Fruit fly (Drosophila melanogaster) whole organism, embryonic: ENCODE data around the gene CG14125.

Experiments
- CG10431 ChIP-seq: fragments of 200-800 bp; sonication (Bioruptor generic); optimal IDR thresholded peaks from 3 replicates; lab custom pipeline; 2018; ENCODE audit warnings: missing biosample characterization, mild to moderate bottlenecking, missing genetic modification characterization
- CG11560 ChIP-seq: fragments of 200-800 bp; sonication (Bioruptor generic); IDR thresholded peaks from 3 replicates; pipeline ENCODE4 v1.3.6; 2022; ENCODE audit warnings: missing biosample characterization, missing genetic modification characterization
- CG11696 ChIP-seq: fragments of 200-800 bp; sonication (Bioruptor generic); IDR thresholded peaks from 2 replicates; pipeline ENCODE4 v1.3.6; 2022; ENCODE audit warnings: missing biosample characterization, missing genetic modification characterization
- CG12071 ChIP-seq: fragments of 200-800 bp; sonication (Bioruptor generic); optimal IDR thresholded peaks from 3 replicates; lab custom pipeline; 2018; ENCODE audit warnings: missing biosample characterization, mild to moderate bottlenecking, missing genetic modification characterization
- CG12219 ChIP-seq: fragments of 200-800 bp; sonication (Bioruptor generic); optimal IDR thresholded peaks from 3 replicates; lab custom pipeline; 2018; ENCODE audit warnings: missing biosample characterization, mild to moderate bottlenecking, missing genetic modification characterization
- CG12299 ChIP-seq: fragments of 200-800 bp; sonication (Bioruptor generic); optimal IDR thresholded peaks from 2 replicates; lab custom pipeline; 2018; ENCODE audit warnings: missing biosample characterization, mild to moderate bottlenecking, missing genetic modification characterization
- CG17612 ChIP-seq: fragments of 200-800 bp; sonication (Bioruptor generic); IDR thresholded peaks from 2 replicates; pipeline ENCODE4 v1.3.6; 2022; ENCODE audit warnings: missing biosample characterization, missing genetic modification characterization
- CG2116 ChIP-seq: fragments of 200-800 bp; sonication (Bioruptor generic); optimal IDR thresholded peaks from 3 replicates; lab custom pipeline; 2018; ENCODE audit warnings: missing biosample characterization, mild to moderate bottlenecking, missing genetic modification characterization
- CG32772 ChIP-seq: fragments of 200-800 bp; sonication (Bioruptor generic); IDR thresholded peaks from 2 replicates; pipeline ENCODE4 v1.3.6; 2022; ENCODE audit warnings: missing biosample characterization, missing genetic modification characterization
- CG33557 ChIP-seq: fragments of 200-800 bp; sonication (Bioruptor generic); optimal IDR thresholded peaks from 2 replicates; lab custom pipeline; 2019; ENCODE audit warnings: missing biosample characterization, mild to moderate bottlenecking, missing genetic modification characterization, moderate library complexity
- CG4617 ChIP-seq: fragments of 200-800 bp; sonication (Bioruptor generic); optimal IDR thresholded peaks from 3 replicates; lab custom pipeline; 2016; ENCODE audit warnings: missing biosample characterization, missing genetic modification characterization, borderline replicate concordance
- CG4820 ChIP-seq: fragments of 200-800 bp; sonication (Bioruptor generic); optimal IDR thresholded peaks from 3 replicates; lab custom pipeline; 2016; ENCODE audit warnings: missing biosample characterization, missing genetic modification characterization
- CG6175 ChIP-seq: fragments of 200-800 bp; sonication (Bioruptor generic); IDR thresholded peaks from 3 replicates; pipeline ENCODE4 v1.3.6; 2022; ENCODE audit warnings: missing biosample characterization, missing genetic modification characterization
- CG7271 ChIP-seq: fragments of 200-800 bp; sonication (Bioruptor generic); optimal IDR thresholded peaks from 2 replicates; lab custom pipeline; 2018; ENCODE audit warnings: missing biosample characterization, mild to moderate bottlenecking, missing genetic modification characterization, moderate library complexity
- CG9215 ChIP-seq: fragments of 200-800 bp; sonication (Bioruptor generic); IDR thresholded peaks from 2 replicates; pipeline ENCODE4 v1.3.6; 2022; ENCODE audit warnings: missing biosample characterization, missing genetic modification characterization
- CG9932 ChIP-seq: fragments of 200-800 bp; sonication (Bioruptor generic); IDR thresholded peaks from 2 replicates; pipeline ENCODE4 v1.3.6; 2022; ENCODE audit warnings: missing biosample characterization, missing genetic modification characterization
- Chrac-16 ChIP-seq: fragments of 200-800 bp; sonication (Bioruptor generic); optimal IDR thresholded peaks from 3 replicates; lab custom pipeline; 2016; ENCODE audit warnings: missing biosample characterization, missing genetic modification characterization
- CkIIα-i1 ChIP-seq: fragments of 200-800 bp; sonication (Bioruptor generic); IDR thresholded peaks from 2 replicates; pipeline ENCODE4 v1.3.6; 2022; ENCODE audit warnings: missing biosample characterization, missing genetic modification characterization
- D ChIP-seq, 2 experiments: fragments of 200-800 bp in 1 of 2; fragments of >200 bp in 1 of 2; sonication (Bioruptor generic) in 1 of 2; optimal IDR thresholded peaks; 2 replicates in 1 of 2; 3 replicates in 1 of 2; lab custom pipeline; 2017; ENCODE audit warnings: mild to moderate bottlenecking in 1 of 2, missing biosample characterization in 1 of 2, missing genetic modification characterization in 1 of 2, missing genetic modification reagents in 1 of 2
- HmgZ ChIP-seq: fragments of 200-800 bp; sonication (Bioruptor generic); optimal IDR thresholded peaks from 2 replicates; lab custom pipeline; 2018; ENCODE audit warnings: missing biosample characterization, mild to moderate bottlenecking, missing genetic modification characterization
- Hr51 ChIP-seq, 2 experiments: fragments of 200-800 bp; sonication (Bioruptor generic); optimal IDR thresholded peaks; 2 replicates in 1 of 2; 3 replicates in 1 of 2; lab custom pipeline; 2016 to 2018; ENCODE audit warnings: missing biosample characterization in 2 of 2, missing genetic modification characterization in 2 of 2, mild to moderate bottlenecking in 1 of 2, moderate library complexity in 1 of 2
- MESR4 ChIP-seq: fragments of 200-800 bp; sonication (Bioruptor generic); optimal IDR thresholded peaks from 2 replicates; lab custom pipeline; 2018; ENCODE audit warnings: missing biosample characterization, mild to moderate bottlenecking, missing genetic modification characterization, moderate library complexity
- NK7.1 ChIP-seq: fragments of 200-800 bp; sonication (Bioruptor generic); optimal IDR thresholded peaks from 3 replicates; lab custom pipeline; 2016; ENCODE audit warnings: missing biosample characterization, missing genetic modification characterization
- NfI ChIP-seq: fragments of 200-800 bp; sonication (Bioruptor generic); optimal IDR thresholded peaks from 3 replicates; lab custom pipeline; 2018; ENCODE audit warnings: missing biosample characterization, mild to moderate bottlenecking, missing genetic modification characterization, moderate library complexity
- PHDP ChIP-seq: fragments of 200-800 bp; sonication (Bioruptor generic); optimal IDR thresholded peaks from 3 replicates; lab custom pipeline; 2018; ENCODE audit warnings: missing biosample characterization, mild to moderate bottlenecking, missing genetic modification characterization, moderate library complexity
- Scr ChIP-seq: fragments of 200-800 bp; sonication (Bioruptor generic); IDR thresholded peaks from 2 replicates; pipeline ENCODE4 v1.3.6; 2022; ENCODE audit warnings: missing biosample characterization, missing genetic modification characterization; ENCODE audit not compliant: partially characterized antibody
- Six4 ChIP-seq: fragments of 200-800 bp; sonication (Bioruptor generic); optimal IDR thresholded peaks from 2 replicates; lab custom pipeline; 2016; ENCODE audit warnings: missing biosample characterization, missing genetic modification characterization
- Xbp1 ChIP-seq: fragments of 200-800 bp; sonication (Bioruptor generic); optimal IDR thresholded peaks from 3 replicates; lab custom pipeline; 2016; ENCODE audit warnings: missing biosample characterization, mild to moderate bottlenecking, missing genetic modification characterization
- YL-1 ChIP-seq: fragments of 200-800 bp; sonication (Bioruptor generic); optimal IDR thresholded peaks from 3 replicates; lab custom pipeline; 2017; ENCODE audit warnings: missing biosample characterization, mild to moderate bottlenecking, missing genetic modification characterization
- crp ChIP-seq, 2 experiments: fragments of 200-800 bp; sonication (Bioruptor generic); optimal IDR thresholded peaks; 2 replicates in 1 of 2; 3 replicates in 1 of 2; lab custom pipeline; 2017; ENCODE audit warnings: missing biosample characterization in 2 of 2, missing genetic modification characterization in 2 of 2, mild to moderate bottlenecking in 1 of 2, moderate library complexity in 1 of 2
- danr ChIP-seq: fragments of 200-800 bp; sonication (Bioruptor generic); IDR thresholded peaks from 2 replicates; pipeline ENCODE4 v1.3.6; 2022; ENCODE audit warnings: missing biosample characterization, missing genetic modification characterization
- dysf ChIP-seq: fragments of 200-800 bp; sonication (Bioruptor generic); IDR thresholded peaks from 3 replicates; pipeline ENCODE4 v1.3.6; 2022; ENCODE audit warnings: missing biosample characterization, missing genetic modification characterization
- esg ChIP-seq: fragments of 200-800 bp; sonication (Bioruptor generic); conservative IDR thresholded peaks from 2 replicates; pipeline ENCODE4 v1.3.6; 2022; ENCODE audit warnings: missing biosample characterization, missing genetic modification characterization
- ham ChIP-seq: fragments of 200-800 bp; sonication (Bioruptor generic); IDR thresholded peaks from 2 replicates; pipeline ENCODE4 v1.3.6; 2022; ENCODE audit warnings: missing biosample characterization, missing genetic modification characterization
- lbe ChIP-seq: fragments of 200-800 bp; sonication (Bioruptor generic); optimal IDR thresholded peaks from 2 replicates; lab custom pipeline; 2016; ENCODE audit warnings: missing biosample characterization, mild to moderate bottlenecking, missing genetic modification characterization
- nerfin-2 ChIP-seq: fragments of 200-800 bp; sonication (Bioruptor generic); IDR thresholded peaks from 2 replicates; pipeline ENCODE4 v1.3.6; 2022; ENCODE audit warnings: missing biosample characterization, missing genetic modification characterization; ENCODE audit not compliant: partially characterized antibody
- nmo ChIP-seq: fragments of 200-800 bp; sonication (Bioruptor generic); optimal IDR thresholded peaks from 2 replicates; lab custom pipeline; 2018; ENCODE audit warnings: missing biosample characterization, mild to moderate bottlenecking, missing genetic modification characterization, moderate library complexity
- onecut ChIP-seq: fragments of 200-800 bp; sonication (Bioruptor generic); IDR thresholded peaks from 2 replicates; pipeline ENCODE4 v1.3.6; 2022; ENCODE audit warnings: missing biosample characterization, missing genetic modification characterization
- pfk ChIP-seq: fragments of 200-800 bp; sonication (Bioruptor generic); optimal IDR thresholded peaks from 2 replicates; lab custom pipeline; 2018; ENCODE audit warnings: missing biosample characterization, mild to moderate bottlenecking, missing genetic modification characterization, moderate library complexity
- pnt ChIP-seq: fragments of 200-800 bp; sonication (Bioruptor generic); optimal IDR thresholded peaks from 3 replicates; lab custom pipeline; 2016; ENCODE audit warnings: missing biosample characterization, missing genetic modification characterization
- psq ChIP-seq: fragments of 200-800 bp; sonication (Bioruptor generic); optimal IDR thresholded peaks from 2 replicates; lab custom pipeline; 2017; ENCODE audit warnings: missing biosample characterization, missing genetic modification characterization
- ro ChIP-seq: fragments of 200-800 bp; sonication (Bioruptor generic); IDR thresholded peaks from 2 replicates; pipeline ENCODE4 v1.3.6; 2022; ENCODE audit warnings: missing biosample characterization, missing genetic modification characterization
- scrt ChIP-seq: fragments of 200-800 bp; sonication (Bioruptor generic); optimal IDR thresholded peaks from 2 replicates; lab custom pipeline; 2018; ENCODE audit warnings: missing biosample characterization, mild to moderate bottlenecking, missing genetic modification characterization, moderate library complexity
- seq ChIP-seq: fragments of 200-800 bp; sonication (Bioruptor generic); IDR thresholded peaks from 2 replicates; pipeline ENCODE4 v1.3.6; 2022; ENCODE audit warnings: missing biosample characterization, missing genetic modification characterization
- tgo ChIP-seq: fragments of 200-800 bp; sonication (Bioruptor generic); IDR thresholded peaks from 3 replicates; pipeline ENCODE4 v1.3.6; 2022; ENCODE audit warnings: missing biosample characterization, missing genetic modification characterization
- tll ChIP-seq, 2 experiments: fragments of 200-800 bp in 1 of 2; fragments of >200 bp in 1 of 2; sonication (Bioruptor generic) in 1 of 2; optimal IDR thresholded peaks; 2 replicates each; lab custom pipeline; 2017 to 2019; ENCODE audit warnings: missing biosample characterization in 2 of 2, missing genetic modification characterization in 2 of 2, mild to moderate bottlenecking in 1 of 2, moderate library complexity in 1 of 2

CG14125 gene

dm6 chr3L:12002321-12003248 is 27.9 kb downstream of the CG14125 start, which contains the start of the genes Pop2 and CG6928 (continued):
- TF ChIP-seq CG2116 (peak; percentile 85), MESR4 (GFP tag; lab: Kevin White, UChicago) (peak; percentile 82), YL-1 (peak; percentile 82), Hr51 (GFP tag; optimal IDR thresholded peaks at IDR 0.05; lab: Kevin White, UChicago) (peak in 1 of 2 experiments; percentile 88), CG17612 (GFP tag; lab: Robert Waterston, UW) (no peak), ham (GFP tag; lab: Robert Waterston, UW) (0 out of 2 replicates have a peak, but pooled peaks have one; percentile 39), CG12219 (GFP tag; lab: Kevin White, UChicago) (no peak), CG4820 (peak; percentile 71), CG12299 (tag; lab: Kevin White, UChicago) (no peak), PHDP (tag; lab: Kevin White, UChicago) (peak; percentile 57), ro (no peak), HmgZ (tag; lab: Kevin White, UChicago) (peak; percentile 80), danr (0 out of 2 replicates have a peak, but pooled peaks have one; percentile 29), scrt (GFP tag; lab: Kevin White, UChicago) (peak; percentile 22), D (optimal IDR thresholded peaks at IDR 0.05; lab: Kevin White, UChicago) (no peak), D (GFP tag; optimal IDR thresholded peaks at IDR 0.05; lab: Kevin White, UChicago) (no peak), NfI (peak; percentile 61), lbe (GFP tag; lab: Kevin White, UChicago) (peak; percentile 42), CG6175 (no peak), NK7.1 (peak; percentile 34), Scr (GFP tag; lab: Robert Waterston, UW) (peak; percentile 89), seq (GFP tag; lab: Robert Waterston, UW) (peak; percentile 58; the same call in 1 of the 2 replicates), CG11696 (0 out of 2 replicates have a peak, but pooled peaks have one; percentile 34), CG7271 (peak; percentile 31), CG33557 (GFP tag; lab: Kevin White, UChicago) (peak; percentile 29), psq (peak; percentile 48), CG32772 (peak; percentile 72), dysf (GFP tag; lab: Robert Waterston, UW) (peak; percentile 71), pfk (no peak), CG12071 (GFP tag; lab: Kevin White, UChicago) (no peak), CG10431 (GFP tag; lab: Kevin White, UChicago) (no peak), Chrac-16 (GFP tag; lab: Kevin White, UChicago) (peak; percentile 84), CG9215 (peak; percentile 78), tll (GFP tag; optimal IDR thresholded peaks at IDR 0.05; lab: Kevin White, UChicago) (peak in 1 of 2 experiments; percentile 66), esg (GFP tag; lab: Robert Waterston, UW) (peak; percentile 47; the same call in 1 of the 2 replicates), Six4 (GFP tag; lab: Kevin White, UChicago) (peak; percentile 35), tgo (GFP tag; lab: Robert Waterston, UW) (peak; percentile 45; the same call in 2 of the 3 replicates), CG11560 (tag; lab: Robert Waterston, UW) (peak; percentile 67; the same call in 2 of the 3 replicates), nerfin-2 (GFP tag; lab: Robert Waterston, UW) (no peak; the same call in 1 of the 2 replicates), CkIIα-i1 (GFP tag; lab: Robert Waterston, UW) (no peak), crp (GFP tag; optimal IDR thresholded peaks at IDR 0.05; lab: Kevin White, UChicago) (peak; percentile 83 to 94), CG4617 (GFP tag; lab: Kevin White, UChicago) (peak; percentile 97), onecut (GFP tag; lab: Robert Waterston, UW) (no peak), Xbp1 (GFP tag; lab: Kevin White, UChicago) (peak; percentile 84), nmo (GFP tag; lab: Kevin White, UChicago) (peak; percentile 84), CG9932 (GFP tag; lab: Robert Waterston, UW) (peak; percentile 88), pnt (peak; percentile 82)
